Worm (Caenorhabditis elegans) whole organism, late embryonic: Measurements from ENCODE around the gene F45G2.7.

Experiments
- K09A11.1 ChIP-seq: sonication (generic microtip); optimal IDR thresholded peaks from 2 replicates; lab custom pipeline; 2017; ENCODE audit warnings: antibody characterized with exemption, mild to moderate bottlenecking, missing genetic modification characterization, missing compliant biosample characterization; ENCODE audit not compliant: insufficient read depth
- ama-1 ChIP-seq: fragments of 150-350 bp; optimal IDR thresholded peaks from 2 replicates; lab custom pipeline; 2014
- ceh-19 ChIP-seq: fragments of 200-800 bp; sonication (Bioruptor generic); optimal IDR thresholded peaks from 2 replicates; lab custom pipeline; 2018; ENCODE audit warnings: mild to moderate bottlenecking, missing genetic modification characterization, missing compliant biosample characterization
- ceh-34 ChIP-seq: sonication (generic microtip); optimal IDR thresholded peaks from 2 replicates; lab custom pipeline; 2016; ENCODE audit warnings: mild to moderate bottlenecking, missing genetic modification characterization, missing compliant biosample characterization
- eyg-1 ChIP-seq: sonication (generic microtip); optimal IDR thresholded peaks from 2 replicates; lab custom pipeline; 2016; ENCODE audit warnings: missing genotype, missing genetic modification characterization, missing compliant biosample characterization
- fkh-6 ChIP-seq: sonication (generic microtip); optimal IDR thresholded peaks from 2 replicates; lab custom pipeline; 2016; ENCODE audit warnings: missing genetic modification characterization, missing compliant biosample characterization
- mec-3 ChIP-seq: sonication (generic microtip); optimal IDR thresholded peaks from 2 replicates; lab custom pipeline; 2016; ENCODE audit warnings: borderline replicate concordance, missing genetic modification characterization, missing compliant biosample characterization
- nhr-11 ChIP-seq: fragments of 150-350 bp; optimal IDR thresholded peaks from 2 replicates; lab custom pipeline; 2014; ENCODE audit warnings: missing biosample characterization, missing genetic modification characterization

DNA sequence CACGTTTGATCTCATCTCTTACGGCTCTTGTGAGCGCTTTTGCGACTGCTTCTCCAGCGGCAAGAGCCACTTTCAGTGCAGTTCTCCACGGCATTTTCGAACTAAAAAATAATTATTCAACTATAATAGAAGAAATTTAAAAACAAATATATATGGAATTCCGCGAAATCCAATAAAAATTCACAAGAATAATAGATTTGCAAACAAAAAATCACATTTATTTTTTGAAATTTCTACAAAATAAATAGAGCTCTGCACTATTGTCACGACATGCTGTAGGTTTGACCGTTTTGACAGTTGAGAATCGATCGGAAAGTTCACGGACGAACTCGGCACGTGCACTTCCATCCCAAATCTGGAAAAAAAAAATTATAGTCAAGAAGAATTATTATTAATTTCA, 1.3 kb upstream of the F45G2.7 start, which contains the start of gene F45G2.8:
- TF ChIP-seq eyg-1 (tag; lab: Kevin White, UChicago) (no peak), ama-1 (lab: Kevin White, UChicago) (no peak), mec-3 (tag; lab: Kevin White, UChicago) (no peak), fkh-6 (tag; lab: Kevin White, UChicago) (no peak), K09A11.1 (no peak), ceh-34 (no peak), nhr-11 (tag; lab: Kevin White, UChicago) (no peak), ceh-19 (GFP tag; lab: Kevin White, UChicago) (no peak)
